Worm (Caenorhabditis elegans) whole organism, late embryonic: ENCODE measurements around the gene cyc-2.1.
A peak's percentile ranks its signal among the peaks of the same experiment; 100 is the strongest.

Experiments
- F13H6.1 ChIP-seq: sonication (generic microtip); optimal IDR thresholded peaks from 2 replicates; lab custom pipeline; 2016; ENCODE audit warnings: missing genetic modification characterization, missing compliant biosample characterization
- K09A11.1 ChIP-seq: sonication (generic microtip); optimal IDR thresholded peaks from 2 replicates; lab custom pipeline; 2017; ENCODE audit warnings: antibody characterized with exemption, mild to moderate bottlenecking, missing genetic modification characterization, missing compliant biosample characterization; ENCODE audit not compliant: insufficient read depth
- T23F11.4 ChIP-seq: fragments of 200-800 bp; sonication (Bioruptor generic); optimal IDR thresholded peaks from 2 replicates; lab custom pipeline; 2018; ENCODE audit warnings: mild to moderate bottlenecking, missing genetic modification characterization, missing compliant biosample characterization
- Y22D7AL.16 ChIP-seq: sonication (generic microtip); optimal IDR thresholded peaks from 2 replicates; lab custom pipeline; 2016; ENCODE audit warnings: missing genetic modification characterization, missing compliant biosample characterization
- ceh-24 ChIP-seq: sonication (generic microtip); optimal IDR thresholded peaks from 2 replicates; lab custom pipeline; 2016; ENCODE audit warnings: mild to moderate bottlenecking, missing genetic modification characterization, missing compliant biosample characterization
- ceh-30 ChIP-seq: fragments of 150-350 bp; optimal IDR thresholded peaks from 2 replicates; lab custom pipeline; 2014; ENCODE audit warnings: missing biosample characterization, missing genetic modification characterization
- ceh-31 ChIP-seq: sonication (generic microtip); optimal IDR thresholded peaks from 2 replicates; lab custom pipeline; 2016; ENCODE audit warnings: missing genetic modification characterization, missing compliant biosample characterization
- ceh-34 ChIP-seq: sonication (generic microtip); optimal IDR thresholded peaks from 2 replicates; lab custom pipeline; 2016; ENCODE audit warnings: mild to moderate bottlenecking, missing genetic modification characterization, missing compliant biosample characterization
- ceh-48 ChIP-seq: sonication (generic microtip); optimal IDR thresholded peaks from 2 replicates; lab custom pipeline; 2016; ENCODE audit warnings: missing genetic modification characterization, inconsistent platforms, missing compliant biosample characterization
- ceh-9 ChIP-seq: sonication (generic microtip); optimal IDR thresholded peaks from 2 replicates; lab custom pipeline; 2016; ENCODE audit warnings: mild to moderate bottlenecking, missing genetic modification characterization, inconsistent platforms, missing compliant biosample characterization
- che-1 ChIP-seq: sonication (generic microtip); optimal IDR thresholded peaks from 2 replicates; lab custom pipeline; 2016; ENCODE audit warnings: mild to moderate bottlenecking, missing genetic modification characterization, missing compliant biosample characterization
- dmd-4 ChIP-seq: sonication (generic microtip); optimal IDR thresholded peaks from 2 replicates; lab custom pipeline; 2016; ENCODE audit warnings: borderline replicate concordance, missing genetic modification characterization, missing compliant biosample characterization
- dve-1 ChIP-seq: sonication (generic microtip); optimal IDR thresholded peaks from 2 replicates; lab custom pipeline; 2017; ENCODE audit warnings: antibody characterized with exemption, mild to moderate bottlenecking, missing genetic modification characterization, missing compliant biosample characterization
- elt-2 ChIP-seq: sonication (generic microtip); optimal IDR thresholded peaks from 2 replicates; lab custom pipeline; 2016; ENCODE audit warnings: missing genetic modification reagents, missing genetic modification characterization, missing compliant biosample characterization
- elt-4 ChIP-seq: sonication (generic microtip); optimal IDR thresholded peaks from 2 replicates; lab custom pipeline; 2016; ENCODE audit warnings: missing genetic modification characterization, missing compliant biosample characterization
- ets-4 ChIP-seq: sonication (generic microtip); optimal IDR thresholded peaks from 2 replicates; lab custom pipeline; 2016; ENCODE audit warnings: missing genetic modification characterization, missing compliant biosample characterization
- fkh-10 ChIP-seq: fragments of 150-350 bp; optimal IDR thresholded peaks from 2 replicates; lab custom pipeline; 2014; ENCODE audit warnings: missing biosample characterization, missing genetic modification reagents, missing genetic modification characterization
- hlh-13 ChIP-seq: fragments of 200-800 bp; sonication (Bioruptor generic); optimal IDR thresholded peaks from 2 replicates; lab custom pipeline; 2018; ENCODE audit warnings: mild to moderate bottlenecking, missing genetic modification characterization, missing compliant biosample characterization
- hlh-30 ChIP-seq: sonication (generic microtip); optimal IDR thresholded peaks from 2 replicates; lab custom pipeline; 2017; ENCODE audit warnings: antibody characterized with exemption, missing genetic modification characterization, missing compliant biosample characterization; ENCODE audit not compliant: insufficient read depth
- hlh-8 ChIP-seq: sonication (generic microtip); optimal IDR thresholded peaks from 2 replicates; lab custom pipeline; 2016; ENCODE audit warnings: missing genotype, missing genetic modification characterization, missing compliant biosample characterization
- lin-11 ChIP-seq: fragments of 200-800 bp; sonication (Bioruptor generic); optimal IDR thresholded peaks from 2 replicates; lab custom pipeline; 2018; ENCODE audit warnings: mild to moderate bottlenecking, missing genetic modification characterization, missing compliant biosample characterization
- nfya-1 ChIP-seq: sonication (generic microtip); optimal IDR thresholded peaks from 2 replicates; lab custom pipeline; 2017; ENCODE audit warnings: missing genetic modification characterization, mild to moderate bottlenecking, missing compliant biosample characterization, antibody characterized with exemption, moderate library complexity
- nhr-11 ChIP-seq: fragments of 150-350 bp; optimal IDR thresholded peaks from 2 replicates; lab custom pipeline; 2014; ENCODE audit warnings: missing biosample characterization, missing genetic modification characterization
- nhr-232 ChIP-seq: sonication (generic microtip); optimal IDR thresholded peaks from 2 replicates; lab custom pipeline; 2016; ENCODE audit warnings: missing genetic modification characterization, missing compliant biosample characterization
- odd-2 ChIP-seq: sonication (generic microtip); optimal IDR thresholded peaks from 2 replicates; lab custom pipeline; 2017; ENCODE audit warnings: antibody characterized with exemption, mild to moderate bottlenecking, missing genetic modification characterization, missing compliant biosample characterization
- pag-3 ChIP-seq: sonication (generic microtip); optimal IDR thresholded peaks from 2 replicates; lab custom pipeline; 2016; ENCODE audit warnings: missing compliant biosample characterization, missing genetic modification characterization, borderline replicate concordance
- pat-9 ChIP-seq: fragments of 200-800 bp; sonication (Bioruptor generic); optimal IDR thresholded peaks from 2 replicates; lab custom pipeline; 2018; ENCODE audit warnings: mild to moderate bottlenecking, missing genetic modification characterization, moderate library complexity, missing compliant biosample characterization
- pax-1 ChIP-seq: fragments of 150-350 bp; optimal IDR thresholded peaks from 2 replicates; lab custom pipeline; 2014; ENCODE audit warnings: missing biosample characterization, missing genetic modification characterization
- pha-2 ChIP-seq: sonication (generic microtip); optimal IDR thresholded peaks from 2 replicates; lab custom pipeline; 2017; ENCODE audit warnings: mild to moderate bottlenecking, missing genetic modification characterization, missing compliant biosample characterization
- pqm-1 ChIP-seq: sonication (generic microtip); optimal IDR thresholded peaks from 2 replicates; lab custom pipeline; 2016; ENCODE audit warnings: missing genetic modification characterization, missing compliant biosample characterization
- rnt-1 ChIP-seq: sonication (generic microtip); optimal IDR thresholded peaks from 2 replicates; lab custom pipeline; 2016; ENCODE audit warnings: missing genetic modification characterization, missing compliant biosample characterization
- sdc-2 ChIP-seq: sonication (generic microtip); optimal IDR thresholded peaks from 2 replicates; lab custom pipeline; 2016; ENCODE audit warnings: missing genotype, missing genetic modification characterization, missing compliant biosample characterization
- sox-2 ChIP-seq: fragments of 200-800 bp; sonication (Bioruptor generic); IDR thresholded peaks from 2 replicates; pipeline ENCODE4 v1.3.6; 2022; ENCODE audit warnings: missing genetic modification reagents, missing genetic modification characterization, missing compliant biosample characterization
- sox-4 ChIP-seq: sonication (generic microtip); optimal IDR thresholded peaks from 2 replicates; lab custom pipeline; 2017; ENCODE audit warnings: mild to moderate bottlenecking, missing genetic modification characterization, inconsistent platforms, missing compliant biosample characterization
- tbx-2 ChIP-seq: sonication (generic microtip); optimal IDR thresholded peaks from 2 replicates; lab custom pipeline; 2016; ENCODE audit warnings: missing genetic modification characterization, missing compliant biosample characterization
- tbx-7 ChIP-seq: sonication (generic microtip); optimal IDR thresholded peaks from 2 replicates; lab custom pipeline; 2016; ENCODE audit warnings: missing genotype, missing genetic modification characterization, missing compliant biosample characterization
- ttx-3 ChIP-seq: sonication (generic microtip); optimal IDR thresholded peaks from 2 replicates; lab custom pipeline; 2016; ENCODE audit warnings: missing genetic modification reagents, missing genetic modification characterization, missing compliant biosample characterization
- unc-3 ChIP-seq, 2 experiments: fragments of 200-800 bp in 1 of 2; sonication (Bioruptor generic) in 1 of 2; sonication (generic microtip) in 1 of 2; conservative IDR thresholded peaks in 1 of 2; optimal IDR thresholded peaks in 1 of 2; 2 replicates each; pipeline versions ENCODE4 v1.3.6 to Lab custom; 2016 to 2022; ENCODE audit warnings: missing compliant biosample characterization in 2 of 2, missing genetic modification characterization in 2 of 2, missing genetic modification reagents in 1 of 2
- unc-42 ChIP-seq: sonication (generic microtip); optimal IDR thresholded peaks from 2 replicates; lab custom pipeline; 2016; ENCODE audit warnings: missing genotype, missing genetic modification characterization, missing compliant biosample characterization
- zip-5 ChIP-seq: sonication (generic microtip); optimal IDR thresholded peaks from 2 replicates; lab custom pipeline; 2016; ENCODE audit warnings: missing genetic modification characterization, missing compliant biosample characterization

Gene cyc-2.1

ce11 chrIV:4745422-4745821 lies 3.4 kb downstream of the cyc-2.1 start, which contains the start of gene timm-17B.1:
Gene timm-17B.1, minus strand, starts transcription at chrIV:4745492.
- TF ChIP-seq nhr-232 (tag; lab: Kevin White, UChicago) (no peak), ttx-3 (tag; lab: Kevin White, UChicago) (peak; percentile 36), nhr-11 (tag; lab: Kevin White, UChicago) (no peak), nfya-1 (tag; lab: Kevin White, UChicago) (peak; percentile 35), rnt-1 (tag; lab: Kevin White, UChicago) (no peak), pqm-1 (tag; lab: Kevin White, UChicago) (no peak), sox-2 (GFP tag; lab: Robert Waterston, UW) (no peak), pat-9 (tag; lab: Kevin White, UChicago) (no peak), tbx-7 (tag; lab: Kevin White, UChicago) (no peak), elt-2 (peak; percentile 42), sox-4 (tag; lab: Kevin White, UChicago) (peak; percentile 6), dmd-4 (tag; lab: Kevin White, UChicago) (no peak)

DNA sequence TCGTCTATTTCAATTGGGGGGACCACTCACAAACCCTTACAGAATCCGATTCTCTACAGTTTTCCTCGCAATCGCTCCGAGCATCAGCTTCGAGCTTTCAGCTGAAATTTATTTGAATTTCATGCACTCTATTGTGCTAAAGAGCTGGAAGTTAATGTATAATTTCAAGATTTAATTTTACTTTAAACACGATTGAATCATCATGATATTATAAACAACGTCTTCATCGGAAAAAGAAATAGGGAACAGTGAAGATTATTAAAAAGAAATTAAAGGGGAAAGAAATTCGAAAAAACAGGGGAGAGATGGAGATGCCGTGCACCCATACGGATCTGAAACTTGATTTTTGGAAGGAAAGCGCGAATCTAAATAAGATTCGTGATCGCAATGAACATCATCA lies 4.6 kb downstream of the cyc-2.1 start, which contains the start of gene hoe-1:
TSS of gene hoe-1 (minus strand) at position 101 of the 400 bp plus-strand sequence.
- TF ChIP-seq sdc-2 (tag; lab: Kevin White, UChicago) (no peak), zip-5 (tag; lab: Kevin White, UChicago) (no peak), ceh-31 (tag; lab: Kevin White, UChicago) (no peak), ceh-34 (tag; lab: Kevin White, UChicago) (no peak), ceh-48 (tag; lab: Kevin White, UChicago) (no peak)

DNA sequence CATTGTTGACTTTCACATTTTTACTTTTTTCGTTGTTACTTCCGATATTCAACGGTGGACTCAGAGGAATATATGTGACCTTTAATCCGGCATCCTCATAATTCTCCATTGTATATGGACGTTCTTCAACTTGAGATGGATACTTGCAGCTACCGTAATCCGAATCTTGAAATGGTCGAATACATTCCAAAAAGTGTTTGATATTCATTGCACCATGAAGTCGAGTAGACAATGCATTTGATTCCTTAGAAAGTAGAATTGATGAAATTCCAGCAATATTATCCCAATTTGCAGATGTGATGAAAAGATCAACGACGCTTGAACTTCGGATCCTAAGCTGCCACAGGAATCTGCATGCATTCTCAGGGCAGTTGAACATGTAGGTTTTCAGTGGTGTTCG lies 6.3 kb downstream of the cyc-2.1 start:
- TF ChIP-seq T23F11.4 (GFP tag; lab: Kevin White, UChicago) (no peak), pax-1 (no peak), che-1 (tag; lab: Kevin White, UChicago) (no peak), F13H6.1 (tag; lab: Kevin White, UChicago) (no peak), hlh-30 (tag; lab: Kevin White, UChicago) (no peak), tbx-2 (tag; lab: Kevin White, UChicago) (no peak), sox-4 (tag; lab: Kevin White, UChicago) (no peak), Y22D7AL.16 (tag; lab: Kevin White, UChicago) (no peak), unc-3 (GFP tag; conservative IDR thresholded peaks at IDR 0.05; lab: Robert Waterston, UW) (no peak), unc-3 (tag; optimal IDR thresholded peaks at IDR 0.05; lab: Kevin White, UChicago) (no peak)

ce11 chrIV:4737258-4737657 lies 11.6 kb downstream of the cyc-2.1 start, which contains the start of gene fbxb-78:
Gene fbxb-78, plus strand, starts transcription at chrIV:4737558.
- TF ChIP-seq unc-42 (tag; lab: Kevin White, UChicago) (no peak), dve-1 (tag; lab: Kevin White, UChicago) (no peak), hlh-30 (tag; lab: Kevin White, UChicago) (no peak), odd-2 (no peak), tbx-2 (tag; lab: Kevin White, UChicago) (no peak), K09A11.1 (no peak), ceh-30 (tag; lab: Kevin White, UChicago) (no peak), pha-2 (tag; lab: Kevin White, UChicago) (no peak), ets-4 (tag; lab: Kevin White, UChicago) (no peak), elt-4 (tag; lab: Kevin White, UChicago) (no peak), ceh-9 (no peak), fkh-10 (GFP tag; lab: Kevin White, UChicago) (no peak), hlh-13 (GFP tag; lab: Kevin White, UChicago) (no peak), sox-2 (GFP tag; lab: Robert Waterston, UW) (no peak), rnt-1 (tag; lab: Kevin White, UChicago) (no peak), hlh-8 (no peak), nhr-232 (tag; lab: Kevin White, UChicago) (no peak), ceh-24 (no peak), pag-3 (tag; lab: Kevin White, UChicago) (no peak), lin-11 (tag; lab: Kevin White, UChicago) (no peak)
- TF ChIP-seq, all 69 proteins: peak for 0
